Worm (Caenorhabditis elegans) whole organism, L4 larva: ENCODE measurements around the gene idpp-11.

Source experiments
- dpl-1 ChIP-seq: fragments of 150-350 bp; optimal IDR thresholded peaks from 2 replicates; lab custom pipeline; 2014; ENCODE audit warnings: missing biosample characterization, missing genetic modification reagents, missing genetic modification characterization
- gei-8 ChIP-seq: fragments of 200-800 bp; sonication (Bioruptor generic); optimal IDR thresholded peaks from 2 replicates; lab custom pipeline; 2018; ENCODE audit warnings: mild to moderate bottlenecking, missing genetic modification characterization, missing compliant biosample characterization
- nhr-11 ChIP-seq: fragments of 150-350 bp; optimal IDR thresholded peaks from 2 replicates; lab custom pipeline; 2014; ENCODE audit warnings: missing biosample characterization, missing genetic modification characterization
- spr-3 ChIP-seq: fragments of 200-800 bp; sonication (Bioruptor generic); optimal IDR thresholded peaks from 2 replicates; lab custom pipeline; 2018; ENCODE audit warnings: mild to moderate bottlenecking, missing genetic modification characterization, missing compliant biosample characterization
- unc-62 ChIP-seq, 3 experiments: fragments of 150-350 bp in 1 of 3; sonication (generic microtip); optimal IDR thresholded peaks in 2 of 3; peaks in 1 of 3; 1 replicate in 1 of 3; 2 replicates in 2 of 3; lab custom pipeline; 2014 to 2017; ENCODE audit warnings: missing biosample characterization in 3 of 3, missing genetic modification characterization in 3 of 3, missing genetic modification reagents in 3 of 3, missing genotype in 1 of 3
- zag-1 ChIP-seq: fragments of 150-350 bp; optimal IDR thresholded peaks from 2 replicates; lab custom pipeline; 2014; ENCODE audit warnings: missing biosample characterization, missing genetic modification characterization

ce11 chrX:7798248-7799020 lies 43.9 kb upstream of the idpp-11 start, which contains the start of gene adm-4:
- TF ChIP-seq zag-1 (tag; lab: Kevin White, UChicago) (no peak), gei-8 (GFP tag; lab: Kevin White, UChicago) (no peak), nhr-11 (tag; lab: Kevin White, UChicago) (no peak), spr-3 (GFP tag; lab: Kevin White, UChicago) (no peak), dpl-1 (GFP tag; lab: Kevin White, UChicago) (peak; percentile 15), unc-62 (GFP tag; optimal IDR thresholded peaks at IDR 0.05 in 1 of 2; lab: Kevin White, UChicago) (no peak), unc-62 (tag; optimal IDR thresholded peaks at IDR 0.05; lab: Kevin White, UChicago) (no peak)
